Worm (Caenorhabditis elegans): ENCODE data around the gene cyp-35A5.

The cyp-35A5 gene

ce11 chrV:3970410-3970809 is 34.3 kb downstream of the cyp-35A5 start, which contains the start of gene cyp-34A9:
Gene cyp-34A9 (minus strand): TSS chrV:3970540.
- TF ChIP-seq pqm-1 (tag; optimal IDR thresholded peaks at IDR 0.05) (peak; percentile 64), hlh-11 (tag; optimal IDR thresholded peaks at IDR 0.05) (peak; percentile 56), nhr-42 (GFP tag; IDR thresholded peaks at IDR 0.05) (0 out of 2 replicates have a peak, but pooled peaks have one; percentile 21), F10B5.3 (tag; optimal IDR thresholded peaks at IDR 0.05) (no peak), hlh-30 (tag; optimal IDR thresholded peaks at IDR 0.05; ENCODE audit: insufficient read depth) (peak; percentile 27), nhr-102 (tag; optimal IDR thresholded peaks at IDR 0.05) (peak; percentile 53), nhr-77 (tag; optimal IDR thresholded peaks at IDR 0.05) (peak; percentile 99), dmd-6 (GFP tag; IDR thresholded peaks at IDR 0.05) (peak; percentile 84), nhr-28 (tag; optimal IDR thresholded peaks at IDR 0.05) (peak; percentile 99), dve-1 (tag; optimal IDR thresholded peaks at IDR 0.05; ENCODE audit: insufficient read depth) (peak; percentile 75), daf-16 (GFP tag; optimal IDR thresholded peaks at IDR 0.05) (no peak), daf-16 (tag; optimal IDR thresholded peaks at IDR 0.05) (peak; percentile 88), zfp-2 (tag; optimal IDR thresholded peaks at IDR 0.05) (no peak), lin-15B (tag; optimal IDR thresholded peaks at IDR 0.05) (no peak)

DNA sequence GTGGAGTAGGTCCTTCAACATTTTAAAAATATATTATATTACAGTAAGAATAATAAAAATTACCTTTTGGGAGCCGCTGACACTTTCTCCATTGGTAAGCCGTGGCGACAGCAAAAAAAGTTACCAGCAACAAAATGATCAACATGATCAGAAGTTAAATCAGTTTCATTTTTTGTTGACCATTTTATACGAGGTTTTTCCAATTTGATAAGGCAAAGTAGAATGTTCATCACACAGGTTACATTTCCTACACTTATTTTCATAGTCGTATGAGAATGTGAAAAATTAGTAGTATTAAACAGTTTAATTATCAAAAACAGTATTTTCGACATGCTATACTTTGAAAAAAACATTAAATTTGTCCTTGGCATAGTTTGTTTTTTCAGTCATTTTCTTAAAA is 36.7 kb downstream of the cyp-35A5 start, which contains the start of gene cyp-34A10:
Gene cyp-34A10, minus strand, starts transcription at position 146 of the 400 bp plus-strand sequence.
- peak; percentile 73 for TF ChIP-seq nhr-28 (tag; optimal IDR thresholded peaks at IDR 0.05)
- TF ChIP-seq attf-4 (tag; optimal IDR thresholded peaks at IDR 0.05): no peak
- no peak for TF ChIP-seq daf-16 (GFP tag; optimal IDR thresholded peaks at IDR 0.05)
- peak; percentile 13 for TF ChIP-seq daf-16 (tag; optimal IDR thresholded peaks at IDR 0.05)
- no peak for TF ChIP-seq ceh-82 (tag; optimal IDR thresholded peaks at IDR 0.05)
- TF ChIP-seq ceh-20 (GFP tag; IDR thresholded peaks at IDR 0.05): no peak
- TF ChIP-seq nhr-77 (tag; optimal IDR thresholded peaks at IDR 0.05): peak; percentile 73
- peak in 1 of 2 experiments; percentile 43 for TF ChIP-seq unc-62 (GFP tag; optimal IDR thresholded peaks at IDR 0.05 in 1 of 2)
- TF ChIP-seq unc-62 (tag; optimal IDR thresholded peaks at IDR 0.05): no peak

- no peak for TF ChIP-seq ZK546.5 (tag; optimal IDR thresholded peaks at IDR 0.05)
- TF ChIP-seq ceh-62 (tag; optimal IDR thresholded peaks at IDR 0.05): no peak
- TF ChIP-seq tag-97 (GFP tag; IDR thresholded peaks at IDR 0.05): no peak
- no peak for TF ChIP-seq spr-3 (GFP tag; optimal IDR thresholded peaks at IDR 0.05)
- no peak for TF ChIP-seq ctbp-1 (GFP tag; IDR thresholded peaks at IDR 0.05)
- TF ChIP-seq Y105C5A.15 (GFP tag; IDR thresholded peaks at IDR 0.05): no peak
- no peak for TF ChIP-seq gei-8 (GFP tag; optimal IDR thresholded peaks at IDR 0.05)
Observed at ce11 chrV:3974361-3974760, 38.2 kb downstream of the cyp-35A5 start, which contains the start of gene str-82. Gene str-82 (plus strand): TSS chrV:3974661.

DNA sequence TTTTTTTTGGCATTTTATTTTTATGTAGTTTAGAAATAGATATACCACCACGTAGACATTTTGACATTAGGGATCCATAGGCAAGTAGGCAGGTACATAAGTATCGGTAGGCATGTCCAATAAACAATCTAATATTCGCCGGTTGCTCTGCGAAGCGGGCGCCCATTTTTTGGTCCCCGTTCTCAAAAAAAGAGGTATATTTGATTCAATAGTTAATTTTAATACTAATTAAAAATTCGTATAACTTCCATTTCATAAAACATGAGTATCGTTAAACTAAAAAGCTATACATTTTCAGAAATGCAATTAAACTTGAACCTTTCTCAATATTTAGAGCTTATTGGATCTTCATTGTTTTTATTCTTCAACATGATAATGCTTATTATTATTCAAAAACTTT is 40.8 kb downstream of the cyp-35A5 start, which contains the start of gene str-83:
Gene str-83, plus strand, starts transcription at position 301 of the 400 bp plus-strand sequence.
- no peak for TF ChIP-seq fos-1 (tag; optimal IDR thresholded peaks at IDR 0.05)
- no peak for TF ChIP-seq arid-1 (GFP tag; conservative IDR thresholded peaks at IDR 0.05)
- no peak for TF ChIP-seq daf-19 (GFP tag; conservative IDR thresholded peaks at IDR 0.05)
- no peak for TF ChIP-seq php-3 (GFP tag; IDR thresholded peaks at IDR 0.05)
- TF ChIP-seq hlh-11 (tag; optimal IDR thresholded peaks at IDR 0.05): no peak
- no peak for TF ChIP-seq zip-11 (GFP tag; IDR thresholded peaks at IDR 0.05)
- no peak for TF ChIP-seq nhr-28 (tag; optimal IDR thresholded peaks at IDR 0.05)
- no peak for TF ChIP-seq lsy-2 (tag; optimal IDR thresholded peaks at IDR 0.05)
- TF ChIP-seq snpc-4 (tag; optimal IDR thresholded peaks at IDR 0.05): no peak
- no peak for TF ChIP-seq zfp-3 (GFP tag; conservative IDR thresholded peaks at IDR 0.05)
- TF ChIP-seq nhr-237 (tag; optimal IDR thresholded peaks at IDR 0.05): no peak
- no peak for TF ChIP-seq dmd-8 (GFP tag; IDR thresholded peaks at IDR 0.05)
- TF ChIP-seq ZK337.2 (GFP tag; IDR thresholded peaks at IDR 0.05): no peak
- no peak for TF ChIP-seq R02D3.7 (tag; optimal IDR thresholded peaks at IDR 0.05)
- TF ChIP-seq lin-13 (GFP tag; optimal IDR thresholded peaks at IDR 0.05): no peak
- TF ChIP-seq ama-1 (optimal IDR thresholded peaks at IDR 0.05): no peak
- no peak for TF ChIP-seq ctbp-1 (GFP tag; IDR thresholded peaks at IDR 0.05)
- TF ChIP-seq pha-4 (GFP tag; IDR thresholded peaks at IDR 0.05): no peak
- TF ChIP-seq pha-4 (tag; optimal IDR thresholded peaks at IDR 0.05): no peak
- no peak for TF ChIP-seq egl-43 (GFP tag; IDR thresholded peaks at IDR 0.05)
- TF ChIP-seq fkh-10 (GFP tag; optimal IDR thresholded peaks at IDR 0.05): no peak
